Worm (Caenorhabditis elegans) whole organism, midembryonic: ENCODE measurements around the gene sid-5.

Source experiments
- T22C8.4 ChIP-seq: fragments of 200-800 bp; sonication (Bioruptor generic); IDR thresholded peaks from 2 replicates; pipeline ENCODE4 v1.3.6; 2022; ENCODE audit warnings: missing genetic modification characterization, missing compliant biosample characterization
- cog-1 ChIP-seq: sonication (generic microtip); optimal IDR thresholded peaks from 2 replicates; lab custom pipeline; 2016; ENCODE audit warnings: missing genetic modification characterization, missing compliant biosample characterization
- flt-1 ChIP-seq: fragments of 200-800 bp; sonication (Bioruptor generic); IDR thresholded peaks from 2 replicates; pipeline ENCODE4 v1.3.6; 2022; ENCODE audit warnings: missing genetic modification characterization, missing compliant biosample characterization
- klf-2 ChIP-seq: fragments of 200-800 bp; sonication (Bioruptor generic); conservative IDR thresholded peaks from 2 replicates; pipeline ENCODE4 v1.3.6; 2022; ENCODE audit warnings: missing genetic modification reagents, missing genetic modification characterization, missing compliant biosample characterization
- med-1 ChIP-seq: sonication (generic microtip); optimal IDR thresholded peaks from 2 replicates; lab custom pipeline; 2017; ENCODE audit warnings: missing genetic modification characterization, mild to moderate bottlenecking, missing compliant biosample characterization, antibody characterized with exemption, missing genetic modification reagents; ENCODE audit not compliant: insufficient read depth
- ref-1 ChIP-seq: fragments of 200-800 bp; sonication (Bioruptor generic); conservative IDR thresholded peaks from 2 replicates; pipeline ENCODE4 v1.3.6; 2022; ENCODE audit warnings: missing genetic modification reagents, missing genetic modification characterization, missing compliant biosample characterization
- tab-1 ChIP-seq: fragments of 200-800 bp; sonication (Bioruptor generic); IDR thresholded peaks from 2 replicates; pipeline ENCODE4 v1.3.6; 2022; ENCODE audit warnings: missing genetic modification characterization, missing compliant biosample characterization
- ztf-23 ChIP-seq: fragments of 200-800 bp; sonication (Bioruptor generic); IDR thresholded peaks from 2 replicates; pipeline ENCODE4 v1.3.6; 2022; ENCODE audit warnings: missing genetic modification reagents, missing genetic modification characterization, missing compliant biosample characterization
- ztf-29 ChIP-seq: fragments of 200-800 bp; sonication (Bioruptor generic); IDR thresholded peaks from 2 replicates; pipeline ENCODE4 v1.3.6; 2022; ENCODE audit warnings: missing genetic modification reagents, missing genetic modification characterization, missing compliant biosample characterization

sid-5 gene

ce11 chrX:6928578-6928977 is 24.1 kb downstream of the sid-5 start, which contains the start of gene F14B8.5:
TSS of gene F14B8.5 (minus strand) at chrX:6928704.
- TF ChIP-seq cog-1 (tag; lab: Kevin White, UChicago) = no peak
- no peak for TF ChIP-seq ztf-29
- TF ChIP-seq med-1 = no peak
- no peak for TF ChIP-seq flt-1 (GFP tag; lab: Robert Waterston, UW)
- TF ChIP-seq T22C8.4 (GFP tag; lab: Robert Waterston, UW) = no peak
- no peak for TF ChIP-seq ztf-23 (GFP tag; lab: Robert Waterston, UW)
- no peak for TF ChIP-seq ref-1 (GFP tag; lab: Robert Waterston, UW)
- TF ChIP-seq klf-2 (GFP tag; lab: Robert Waterston, UW) = no peak
- TF ChIP-seq tab-1 (GFP tag; lab: Robert Waterston, UW) = no peak

- TF ChIP-seq ztf-23 (GFP tag; lab: Robert Waterston, UW) (no peak), ztf-29 (no peak), med-1 (no peak), flt-1 (GFP tag; lab: Robert Waterston, UW) (no peak), T22C8.4 (GFP tag; lab: Robert Waterston, UW) (no peak)
Measured at ce11 chrX:6932134-6932533, 27.6 kb downstream of the sid-5 start, which contains the start of gene F14B8.6. TSS of gene F14B8.6 (minus strand) at chrX:6932425.

ce11 chrX:6934453-6934852 is 29.9 kb downstream of the sid-5 start:
- TF ChIP-seq T22C8.4 (GFP tag; lab: Robert Waterston, UW) (no peak), med-1 (no peak), ztf-29 (no peak), klf-2 (GFP tag; lab: Robert Waterston, UW) (no peak), ztf-23 (GFP tag; lab: Robert Waterston, UW) (no peak), ref-1 (GFP tag; lab: Robert Waterston, UW) (no peak), tab-1 (GFP tag; lab: Robert Waterston, UW) (no peak), cog-1 (tag; lab: Kevin White, UChicago) (no peak), flt-1 (GFP tag; lab: Robert Waterston, UW) (no peak; the same call in 1 of the 2 replicates)

- no peak for TF ChIP-seq klf-2 (GFP tag; lab: Robert Waterston, UW)
Measured at ce11 chrX:6935430-6935829, 30.9 kb downstream of the sid-5 start, which contains the start of gene C16E9.2. TSS of gene C16E9.2 (plus strand) at chrX:6935730.

- TF ChIP-seq med-1 (no peak), ztf-23 (GFP tag; lab: Robert Waterston, UW) (no peak), tab-1 (GFP tag; lab: Robert Waterston, UW) (no peak), T22C8.4 (GFP tag; lab: Robert Waterston, UW) (no peak), klf-2 (GFP tag; lab: Robert Waterston, UW) (no peak), ref-1 (GFP tag; lab: Robert Waterston, UW) (no peak), ztf-29 (no peak)
Measured at ce11 chrX:6937742-6938141, 33.2 kb downstream of the sid-5 start.

ce11 chrX:6939917-6940316 is 35.4 kb downstream of the sid-5 start, which contains the start of gene C16E9.1:
TSS of gene C16E9.1 (plus strand) at chrX:6940217.
- TF ChIP-seq med-1 (no peak), flt-1 (GFP tag; lab: Robert Waterston, UW) (no peak), tab-1 (GFP tag; lab: Robert Waterston, UW) (no peak), T22C8.4 (GFP tag; lab: Robert Waterston, UW) (no peak)

- TF ChIP-seq ztf-29 (no peak), klf-2 (GFP tag; lab: Robert Waterston, UW) (no peak), med-1 (no peak), tab-1 (GFP tag; lab: Robert Waterston, UW) (no peak), ref-1 (GFP tag; lab: Robert Waterston, UW) (no peak), ztf-23 (GFP tag; lab: Robert Waterston, UW) (no peak), flt-1 (GFP tag; lab: Robert Waterston, UW) (no peak), T22C8.4 (GFP tag; lab: Robert Waterston, UW) (no peak), cog-1 (tag; lab: Kevin White, UChicago) (no peak)
Measured at ce11 chrX:6940775-6941174, 36.3 kb downstream of the sid-5 start.

- no peak for TF ChIP-seq flt-1 (GFP tag; lab: Robert Waterston, UW)
- TF ChIP-seq ztf-29 = no peak
- no peak for TF ChIP-seq cog-1 (tag; lab: Kevin White, UChicago)
- TF ChIP-seq klf-2 (GFP tag; lab: Robert Waterston, UW) = no peak
Measured at ce11 chrX:6941711-6942110, 37.2 kb downstream of the sid-5 start.

- TF ChIP-seq ref-1 (GFP tag; lab: Robert Waterston, UW) (no peak), tab-1 (GFP tag; lab: Robert Waterston, UW) (no peak), T22C8.4 (GFP tag; lab: Robert Waterston, UW) (no peak), ztf-29 (no peak), flt-1 (GFP tag; lab: Robert Waterston, UW) (no peak), med-1 (no peak), ztf-23 (GFP tag; lab: Robert Waterston, UW) (no peak), cog-1 (tag; lab: Kevin White, UChicago) (no peak), klf-2 (GFP tag; lab: Robert Waterston, UW) (no peak)
Measured at ce11 chrX:6946789-6947188, 42.3 kb downstream of the sid-5 start.

ce11 chrX:6953339-6953738 is 48.8 kb downstream of the sid-5 start:
- TF ChIP-seq ref-1 (GFP tag; lab: Robert Waterston, UW) = no peak
- TF ChIP-seq tab-1 (GFP tag; lab: Robert Waterston, UW) = no peak
- no peak for TF ChIP-seq T22C8.4 (GFP tag; lab: Robert Waterston, UW)
- no peak for TF ChIP-seq med-1
- 0 out of 2 replicates have a peak, but pooled peaks have one; percentile 62 for TF ChIP-seq ztf-23 (GFP tag; lab: Robert Waterston, UW)
- TF ChIP-seq ztf-29 = no peak
- no peak for TF ChIP-seq cog-1 (tag; lab: Kevin White, UChicago)
- 0 out of 2 replicates have a peak, but pooled peaks have one; percentile 8 for TF ChIP-seq klf-2 (GFP tag; lab: Robert Waterston, UW)
- 0 out of 2 replicates have a peak, but pooled peaks have one; percentile 21 for TF ChIP-seq flt-1 (GFP tag; lab: Robert Waterston, UW)
